Fruit fly (Drosophila melanogaster) whole organism, embryonic: ENCODE data around the gene Noa36.

Experiments
- Blimp-1 ChIP-seq: fragments of 200-800 bp; sonication (Bioruptor generic); optimal IDR thresholded peaks from 3 replicates; lab custom pipeline; 2018; ENCODE audit warnings: missing biosample characterization, missing genetic modification characterization, mild to moderate bottlenecking, moderate library complexity, missing genetic modification reagents
- CG8478 ChIP-seq: fragments of >200 bp; optimal IDR thresholded peaks from 2 replicates; lab custom pipeline; 2018
- CrebB ChIP-seq: fragments of 200-800 bp; sonication (Bioruptor generic); optimal IDR thresholded peaks from 3 replicates; lab custom pipeline; 2018; ENCODE audit warnings: missing biosample characterization, mild to moderate bottlenecking, missing genetic modification characterization
- Nf-YB ChIP-seq: fragments of 200-800 bp; sonication (Bioruptor generic); optimal IDR thresholded peaks from 3 replicates; lab custom pipeline; 2019; ENCODE audit warnings: missing biosample characterization, mild to moderate bottlenecking, missing genetic modification characterization, moderate library complexity
- jigr1 ChIP-seq: fragments of 200-800 bp; sonication (Bioruptor generic); IDR thresholded peaks from 3 replicates; pipeline ENCODE4 v1.3.6; 2022; ENCODE audit warnings: missing biosample characterization, missing genetic modification characterization
- phol ChIP-seq: fragments of 200-800 bp; sonication (Bioruptor generic); optimal IDR thresholded peaks from 3 replicates; lab custom pipeline; 2018; ENCODE audit warnings: missing biosample characterization, mild to moderate bottlenecking, missing genetic modification characterization, moderate library complexity
- salm ChIP-seq: fragments of 200-800 bp; sonication (Bioruptor generic); optimal IDR thresholded peaks from 2 replicates; lab custom pipeline; 2018; ENCODE audit warnings: missing biosample characterization, mild to moderate bottlenecking, missing genetic modification characterization

- TF ChIP-seq CG8478 (lab: Kevin White, UChicago): no peak
- TF ChIP-seq salm: no peak
- TF ChIP-seq phol (tag; lab: Kevin White, UChicago): no peak
- TF ChIP-seq jigr1 (GFP tag; lab: Robert Waterston, UW): no peak
- no peak for TF ChIP-seq CrebB
- no peak for TF ChIP-seq Nf-YB (GFP tag; lab: Kevin White, UChicago)
- TF ChIP-seq Blimp-1 (GFP tag; lab: Kevin White, UChicago): no peak
Measured at dm6 chr3R:28596357-28596756, 2.7 kb downstream of the Noa36 start.
